Worm (Caenorhabditis elegans) whole organism, young adult: Measurements from ENCODE around the gene T06C10.3.
A peak's percentile ranks its signal among the peaks of the same experiment; 100 is the strongest.

Experiments used
- F55B11.4 ChIP-seq: sonication (generic microtip); optimal IDR thresholded peaks from 2 replicates; lab custom pipeline; 2016; ENCODE audit warnings: missing compliant biosample characterization, missing genetic modification characterization, borderline replicate concordance; ENCODE audit not compliant: insufficient read depth
- ama-1 ChIP-seq, 3 experiments: fragments of 150-350 bp in 1 of 3; sonication (generic microtip) in 2 of 3; optimal IDR thresholded peaks; 2 replicates each; lab custom pipeline; 2014 to 2018; ENCODE audit warnings: missing biosample characterization in 2 of 3, missing genetic modification characterization in 2 of 3, missing genetic modification reagents in 2 of 3
- attf-5 ChIP-seq: fragments of 200-800 bp; sonication (Bioruptor generic); optimal IDR thresholded peaks from 2 replicates; lab custom pipeline; 2018; ENCODE audit warnings: mild to moderate bottlenecking, missing genetic modification characterization, missing compliant biosample characterization
- ccch-3 ChIP-seq: fragments of 200-800 bp; sonication (Bioruptor generic); optimal IDR thresholded peaks from 2 replicates; lab custom pipeline; 2018; ENCODE audit warnings: mild to moderate bottlenecking, missing genetic modification characterization, missing compliant biosample characterization
- ceh-58 ChIP-seq: fragments of 200-800 bp; sonication (Bioruptor generic); IDR thresholded peaks from 2 replicates; pipeline ENCODE4 v1.3.6; 2022; ENCODE audit warnings: missing genetic modification characterization, missing compliant biosample characterization
- ets-4 ChIP-seq: fragments of 200-800 bp; sonication (Bioruptor generic); optimal IDR thresholded peaks from 2 replicates; lab custom pipeline; 2018; ENCODE audit warnings: mild to moderate bottlenecking, missing genetic modification characterization, missing compliant biosample characterization
- hlh-26 ChIP-seq: fragments of 200-800 bp; sonication (Bioruptor generic); conservative IDR thresholded peaks from 2 replicates; pipeline ENCODE4 v1.3.6; 2022; ENCODE audit warnings: missing genetic modification reagents, missing genetic modification characterization, missing compliant biosample characterization
- pbrm-1 ChIP-seq: fragments of 200-800 bp; sonication (Bioruptor generic); IDR thresholded peaks from 2 replicates; pipeline ENCODE4 v1.3.6; 2022; ENCODE audit warnings: missing genetic modification reagents, missing genetic modification characterization, missing compliant biosample characterization
- pha-4 ChIP-seq: fragments of 150-350 bp; sonication (generic microtip); optimal IDR thresholded peaks from 2 replicates; lab custom pipeline; 2014; ENCODE audit warnings: missing biosample characterization, missing genetic modification reagents, missing genetic modification characterization
- sea-2 ChIP-seq: fragments of 200-800 bp; sonication (Bioruptor generic); IDR thresholded peaks from 2 replicates; pipeline ENCODE4 v1.3.6; 2022; ENCODE audit warnings: missing genetic modification characterization, missing compliant biosample characterization
- snpc-4 ChIP-seq, 5 experiments: fragments of 150-350 bp in 1 of 5; sonication (generic microtip) in 4 of 5; optimal IDR thresholded peaks; 2 replicates each; lab custom pipeline; 2014 to 2018; ENCODE audit warnings: missing genetic modification characterization in 5 of 5, missing biosample characterization in 3 of 5, antibody characterized with exemption in 2 of 5, mild to moderate bottlenecking in 2 of 5, missing compliant biosample characterization in 2 of 5, missing genotype in 2 of 5, moderate library complexity in 2 of 5, missing genetic modification reagents in 1 of 5
- tbp1 ChIP-seq: fragments of 200-800 bp; sonication (Bioruptor generic); optimal IDR thresholded peaks from 2 replicates; lab custom pipeline; 2018; ENCODE audit warnings: mild to moderate bottlenecking, missing genetic modification characterization, missing compliant biosample characterization
- unc-62 ChIP-seq: fragments of 150-350 bp; optimal IDR thresholded peaks from 2 replicates; lab custom pipeline; 2014; ENCODE audit warnings: missing biosample characterization, missing genetic modification reagents, missing genetic modification characterization
- ztf-25 ChIP-seq: fragments of 200-800 bp; sonication (Bioruptor generic); IDR thresholded peaks from 2 replicates; pipeline ENCODE4 v1.3.6; 2022; ENCODE audit warnings: missing genetic modification reagents, missing genetic modification characterization, missing compliant biosample characterization

DNA sequence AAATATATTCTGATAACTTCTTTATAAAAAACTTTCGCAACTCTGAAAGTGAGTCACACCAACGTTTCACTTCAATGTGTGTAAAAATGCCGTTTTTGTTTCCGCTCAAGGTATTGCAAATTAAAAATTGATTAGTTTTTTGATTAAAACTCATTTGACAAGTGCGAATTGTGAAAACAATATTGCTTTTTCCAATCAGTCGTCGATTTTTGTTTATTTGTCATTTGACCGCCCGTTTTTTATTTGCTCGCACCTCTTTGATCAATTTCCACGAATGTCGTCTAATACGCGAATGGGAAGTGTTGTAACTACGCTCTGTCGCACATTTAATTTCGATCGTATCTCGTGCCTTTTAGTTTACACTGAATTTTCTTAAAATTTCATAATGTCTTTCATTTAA is 40.4 kb upstream of the T06C10.3 start, which contains the start of gene mvb-12:
- TF ChIP-seq unc-62 (GFP tag; lab: Kevin White, UChicago): no peak
- no peak for TF ChIP-seq ceh-58 (GFP tag; lab: Robert Waterston, UW)
- TF ChIP-seq sea-2: no peak
- TF ChIP-seq ets-4 (GFP tag; lab: Kevin White, UChicago): no peak
- TF ChIP-seq snpc-4 (GFP tag; optimal IDR thresholded peaks at IDR 0.05; lab: Kevin White, UChicago): no peak
- no peak for TF ChIP-seq snpc-4 (tag; optimal IDR thresholded peaks at IDR 0.05; lab: Kevin White, UChicago)
- TF ChIP-seq ama-1 (optimal IDR thresholded peaks at IDR 0.05; lab: Kevin White, UChicago): no peak
- no peak for TF ChIP-seq ama-1 (GFP tag; optimal IDR thresholded peaks at IDR 0.05; lab: Kevin White, UChicago)
- no peak for TF ChIP-seq pha-4 (tag; lab: Kevin White, UChicago)
- peak; percentile 19 for TF ChIP-seq attf-5 (GFP tag; lab: Kevin White, UChicago)
- no peak for TF ChIP-seq ccch-3 (GFP tag; lab: Kevin White, UChicago)
- no peak for TF ChIP-seq F55B11.4 (tag; lab: Kevin White, UChicago)
- TF ChIP-seq hlh-26: no peak
- TF ChIP-seq tbp1: no peak
- no peak for TF ChIP-seq ztf-25 (GFP tag; lab: Robert Waterston, UW)
- TF ChIP-seq pbrm-1 (GFP tag; lab: Robert Waterston, UW): no peak
